Fruit fly (Drosophila melanogaster) whole organism, embryonic: ENCODE results near the gene BOD1.

Experiments used
- CG12299 ChIP-seq: fragments of 200-800 bp; sonication (Bioruptor generic); optimal IDR thresholded peaks from 2 replicates; lab custom pipeline; 2018; ENCODE audit warnings: missing biosample characterization, mild to moderate bottlenecking, missing genetic modification characterization
- CG15011 ChIP-seq: fragments of 200-800 bp; sonication (Bioruptor generic); optimal IDR thresholded peaks from 3 replicates; lab custom pipeline; 2018; ENCODE audit warnings: missing biosample characterization, mild to moderate bottlenecking, missing genetic modification characterization
- CG6854 ChIP-seq: fragments of 200-800 bp; sonication (Bioruptor generic); optimal IDR thresholded peaks from 3 replicates; lab custom pipeline; 2017; ENCODE audit warnings: missing biosample characterization, mild to moderate bottlenecking, missing genetic modification characterization
- CG7928 ChIP-seq: fragments of 200-800 bp; sonication (Bioruptor generic); optimal IDR thresholded peaks from 2 replicates; lab custom pipeline; 2017; ENCODE audit warnings: missing biosample characterization, mild to moderate bottlenecking, missing genetic modification characterization
- D19B ChIP-seq: fragments of 200-800 bp; sonication (Bioruptor generic); optimal IDR thresholded peaks from 2 replicates; lab custom pipeline; 2017; ENCODE audit warnings: missing biosample characterization, mild to moderate bottlenecking, missing genetic modification characterization
- HLHmδ ChIP-seq: fragments of 200-800 bp; sonication (Bioruptor generic); optimal IDR thresholded peaks from 2 replicates; lab custom pipeline; 2018; ENCODE audit warnings: missing biosample characterization, mild to moderate bottlenecking, missing genetic modification characterization, moderate library complexity
- Kr ChIP-seq: fragments of 200-800 bp; sonication (Bioruptor generic); optimal IDR thresholded peaks from 2 replicates; lab custom pipeline; 2017; ENCODE audit warnings: missing biosample characterization, mild to moderate bottlenecking, missing genetic modification characterization
- Rx ChIP-seq: fragments of 200-800 bp; sonication (Bioruptor generic); IDR thresholded peaks from 2 replicates; pipeline ENCODE4 v1.3.6; 2022; ENCODE audit warnings: missing biosample characterization, missing genetic modification characterization
- ash1 ChIP-seq: fragments of 200-800 bp; sonication (Bioruptor generic); optimal IDR thresholded peaks from 2 replicates; lab custom pipeline; 2018; ENCODE audit warnings: missing biosample characterization, mild to moderate bottlenecking, missing genetic modification characterization
- grn ChIP-seq: fragments of 200-800 bp; sonication (Bioruptor generic); optimal IDR thresholded peaks from 3 replicates; lab custom pipeline; 2017; ENCODE audit warnings: missing biosample characterization, missing genetic modification characterization
- kay ChIP-seq: fragments of 200-800 bp; sonication (Bioruptor generic); optimal IDR thresholded peaks from 2 replicates; lab custom pipeline; 2016; ENCODE audit warnings: missing biosample characterization, missing genetic modification characterization
- otp ChIP-seq: fragments of 200-800 bp; sonication (Bioruptor generic); IDR thresholded peaks from 3 replicates; pipeline ENCODE4, ENCODE4 v1.3.6; 2022; ENCODE audit warnings: missing biosample characterization, missing genetic modification characterization
- stc ChIP-seq: fragments of 200-800 bp; sonication (Bioruptor generic); IDR thresholded peaks from 2 replicates; pipeline ENCODE4 v1.3.6; 2022; ENCODE audit warnings: missing biosample characterization, missing genetic modification characterization

- TF ChIP-seq ash1 (GFP tag; lab: Kevin White, UChicago) (no peak), HLHmδ (GFP tag; lab: Kevin White, UChicago) (no peak), CG7928 (GFP tag; lab: Kevin White, UChicago) (no peak), CG12299 (tag; lab: Kevin White, UChicago) (no peak), stc (GFP tag; lab: Robert Waterston, UW) (no peak), CG15011 (GFP tag; lab: Kevin White, UChicago) (no peak), Rx (GFP tag; lab: Robert Waterston, UW) (no peak), grn (GFP tag; lab: Kevin White, UChicago) (peak; percentile 45), kay (GFP tag; lab: Kevin White, UChicago) (no peak), D19B (no peak), otp (GFP tag; lab: Robert Waterston, UW) (peak; percentile 49; the same call in 1 of the 3 replicates), CG6854 (no peak), Kr (no peak)
Observed at dm6 chr3R:27986794-27987193, 48.7 kb downstream of the BOD1 start.
